Comparison of ENCODE assay signal across 3 worm cellular contexts in genomic region chrII:3482231-3482630, ce11.
TF ChIP-seq lines count a peak whose summit lies in the region.

smu-2 (plus strand) TSS chrII:3482408.

TF ChIP-seq in whole organism, L1 larva, 84 proteins besides CTCF, POLR2A, EP300 and RAD21 (continued from another document):
- TF ChIP-seq unc-86 (tag; optimal IDR thresholded peaks at IDR 0.05; lab: Kevin White, UChicago), result peak; percentile 49
- peak; percentile 62 for TF ChIP-seq xbp-1 (tag; optimal IDR thresholded peaks at IDR 0.05; lab: Kevin White, UChicago)
- TF ChIP-seq fkh-10 (GFP tag; optimal IDR thresholded peaks at IDR 0.05; lab: Kevin White, UChicago), result peak; percentile 44
- no peak for TF ChIP-seq unc-30 (tag; optimal IDR thresholded peaks at IDR 0.05; lab: Kevin White, UChicago)
- TF ChIP-seq mep-1 (tag; optimal IDR thresholded peaks at IDR 0.05; lab: Kevin White, UChicago), result peak; percentile 68
- peak; percentile 28 for TF ChIP-seq lin-13 (GFP tag; optimal IDR thresholded peaks at IDR 0.05; lab: Kevin White, UChicago)
- TF ChIP-seq efl-1 (optimal IDR thresholded peaks at IDR 0.05; lab: Kevin White, UChicago), result peak; percentile 71 to 73
- peak; percentile 71 to 96 for TF ChIP-seq efl-1 (GFP tag; optimal IDR thresholded peaks at IDR 0.05 in 1 of 2; lab: Kevin White, UChicago)
- TF ChIP-seq fos-1 (tag; optimal IDR thresholded peaks at IDR 0.05; lab: Kevin White, UChicago), result no peak
- TF ChIP-seq lir-3 (tag; optimal IDR thresholded peaks at IDR 0.05; lab: Kevin White, UChicago; ENCODE audit: poor library complexity), result peak; percentile 87
- peak; percentile 68 for TF ChIP-seq nhr-90 (tag; optimal IDR thresholded peaks at IDR 0.05; lab: Kevin White, UChicago; ENCODE audit: poor library complexity)
- TF ChIP-seq ets-5 (GFP tag; IDR thresholded peaks at IDR 0.05; lab: Robert Waterston, UW), result no peak
- TF ChIP-seq rnt-1 (tag; optimal IDR thresholded peaks at IDR 0.05; lab: Kevin White, UChicago), result peak; percentile 97
- peak; percentile 65 for TF ChIP-seq fkh-8 (tag; optimal IDR thresholded peaks at IDR 0.05; lab: Kevin White, UChicago)
- TF ChIP-seq ceh-90 (tag; optimal IDR thresholded peaks at IDR 0.05; lab: Kevin White, UChicago), result peak; percentile 84
- TF ChIP-seq ceh-63 (GFP tag; optimal IDR thresholded peaks at IDR 0.05; lab: Kevin White, UChicago), result no peak
- peak; percentile 1 for TF ChIP-seq lin-39 (tag; optimal IDR thresholded peaks at IDR 0.05; lab: Kevin White, UChicago)
- peak; percentile 67 for TF ChIP-seq C04F5.9 (tag; optimal IDR thresholded peaks at IDR 0.05; lab: Kevin White, UChicago)
- peak; percentile 82 for TF ChIP-seq irx-1 (tag; optimal IDR thresholded peaks at IDR 0.05; lab: Kevin White, UChicago)
- TF ChIP-seq lin-35 (GFP tag; optimal IDR thresholded peaks at IDR 0.05; lab: Kevin White, UChicago), result peak; percentile 51 to 70
- TF ChIP-seq egl-13 (tag; optimal IDR thresholded peaks at IDR 0.05; lab: Kevin White, UChicago), result peak; percentile 25
- TF ChIP-seq sptf-1 (tag; optimal IDR thresholded peaks at IDR 0.05; lab: Kevin White, UChicago), result no peak
- peak in 1 of 2 experiments; percentile 77 for TF ChIP-seq ztf-11 (tag; optimal IDR thresholded peaks at IDR 0.05; lab: Kevin White, UChicago)
- peak; percentile 24 to 81 (median 55) for TF ChIP-seq ceh-82 (tag; optimal IDR thresholded peaks at IDR 0.05; lab: Kevin White, UChicago)
- peak; percentile 71 for TF ChIP-seq tbx-2 (tag; optimal IDR thresholded peaks at IDR 0.05; lab: Kevin White, UChicago)
- peak; percentile 37 for TF ChIP-seq skn-1 (tag; optimal IDR thresholded peaks at IDR 0.05; lab: Kevin White, UChicago)
- TF ChIP-seq lsy-2 (tag; optimal IDR thresholded peaks at IDR 0.05; lab: Kevin White, UChicago), result peak; percentile 69 to 75
- TF ChIP-seq pax-3 (tag; optimal IDR thresholded peaks at IDR 0.05; lab: Kevin White, UChicago), result peak; percentile 62
- peak; percentile 70 for TF ChIP-seq ces-1 (GFP tag; optimal IDR thresholded peaks at IDR 0.05; lab: Kevin White, UChicago)
- no peak for TF ChIP-seq ceh-88 (GFP tag; IDR thresholded peaks at IDR 0.05; lab: Robert Waterston, UW)
- TF ChIP-seq nhr-19 (GFP tag; conservative IDR thresholded peaks at IDR 0.05; lab: Robert Waterston, UW), result peak; percentile 57
- no peak for TF ChIP-seq hlh-17 (GFP tag; optimal IDR thresholded peaks at IDR 0.05; lab: Kevin White, UChicago; ENCODE audit: borderline replicate concordance)
- TF ChIP-seq unc-98 (GFP tag; IDR thresholded peaks at IDR 0.05; lab: Robert Waterston, UW), result peak; percentile 68
- TF ChIP-seq alr-1 (tag; optimal IDR thresholded peaks at IDR 0.05; lab: Kevin White, UChicago; ENCODE audit: borderline replicate concordance), result no peak

TF ChIP-seq in whole organism, L3 larva, 47 proteins besides CTCF, POLR2A, EP300 and RAD21 (continued from another document):
- TF ChIP-seq egl-5 (tag; optimal IDR thresholded peaks at IDR 0.05; lab: Kevin White, UChicago) (peak; percentile 69), pqm-1 (tag; optimal IDR thresholded peaks at IDR 0.05; lab: Kevin White, UChicago) (no peak), mdl-1 (tag; optimal IDR thresholded peaks at IDR 0.05; lab: Kevin White, UChicago) (no peak), fkh-10 (GFP tag; optimal IDR thresholded peaks at IDR 0.05; lab: Kevin White, UChicago) (peak; percentile 17), sea-2 (GFP tag; optimal IDR thresholded peaks at IDR 0.05; lab: Kevin White, UChicago) (no peak), jun-1 (tag; optimal IDR thresholded peaks at IDR 0.05; lab: Kevin White, UChicago) (no peak), fkh-2 (tag; optimal IDR thresholded peaks at IDR 0.05; lab: Kevin White, UChicago) (no peak), nhr-76 (tag; optimal IDR thresholded peaks at IDR 0.05; lab: Kevin White, UChicago) (no peak), ama-1 (optimal IDR thresholded peaks at IDR 0.05; lab: Kevin White, UChicago) (no peak), unc-62 (GFP tag; optimal IDR thresholded peaks at IDR 0.05; lab: Kevin White, UChicago) (no peak), nhr-237 (tag; optimal IDR thresholded peaks at IDR 0.05; lab: Kevin White, UChicago) (no peak), nhr-11 (tag; optimal IDR thresholded peaks at IDR 0.05; lab: Kevin White, UChicago) (no peak), mml-1 (tag; optimal IDR thresholded peaks at IDR 0.05; lab: Kevin White, UChicago) (no peak), ceh-9 (tag; optimal IDR thresholded peaks at IDR 0.05; lab: Kevin White, UChicago) (no peak), elt-1 (tag; optimal IDR thresholded peaks at IDR 0.05; lab: Kevin White, UChicago) (no peak), lin-39 (tag; optimal IDR thresholded peaks at IDR 0.05; lab: Kevin White, UChicago) (peak; percentile 59), nhr-77 (tag; optimal IDR thresholded peaks at IDR 0.05; lab: Kevin White, UChicago) (no peak), ceh-28 (tag; optimal IDR thresholded peaks at IDR 0.05; lab: Kevin White, UChicago) (no peak), nhr-67 (tag; optimal IDR thresholded peaks at IDR 0.05; lab: Kevin White, UChicago) (no peak), nhr-25 (tag; optimal IDR thresholded peaks at IDR 0.05; lab: Kevin White, UChicago) (peak; percentile 20), egl-27 (tag; optimal IDR thresholded peaks at IDR 0.05; lab: Kevin White, UChicago) (no peak), skn-1 (tag; optimal IDR thresholded peaks at IDR 0.05; lab: Kevin White, UChicago) (no peak), aly-2 (tag; optimal IDR thresholded peaks at IDR 0.05; lab: Kevin White, UChicago) (no peak), nfya-1 (tag; optimal IDR thresholded peaks at IDR 0.05; lab: Kevin White, UChicago; ENCODE audit: insufficient read depth) (peak; percentile 55), hmg-11 (tag; optimal IDR thresholded peaks at IDR 0.05; lab: Kevin White, UChicago) (no peak), elt-2 (tag; optimal IDR thresholded peaks at IDR 0.05; lab: Kevin White, UChicago) (peak; percentile 11), nhr-23 (tag; optimal IDR thresholded peaks at IDR 0.05; lab: Kevin White, UChicago) (peak; percentile 17)

TF ChIP-seq in whole organism, young adult, 124 proteins besides CTCF, POLR2A, EP300 and RAD21 (continued from another document):
- TF ChIP-seq ztf-18 (tag; optimal IDR thresholded peaks at IDR 0.05; lab: Kevin White, UChicago) (peak; percentile 13), rec-8 (tag; optimal IDR thresholded peaks at IDR 0.05; lab: Kevin White, UChicago) (peak; percentile 14 to 34), ets-4 (GFP tag; optimal IDR thresholded peaks at IDR 0.05; lab: Kevin White, UChicago) (no peak), let-607 (tag; optimal IDR thresholded peaks at IDR 0.05; lab: Kevin White, UChicago) (peak in 1 of 2 experiments; percentile 18), madf-8 (GFP tag; conservative IDR thresholded peaks at IDR 0.05; lab: Robert Waterston, UW) (peak; percentile 39), ceh-27 (GFP tag; optimal IDR thresholded peaks at IDR 0.05; lab: Kevin White, UChicago) (peak; percentile 72), F55B11.4 (tag; optimal IDR thresholded peaks at IDR 0.05; lab: Kevin White, UChicago; ENCODE audit: borderline replicate concordance, insufficient read depth) (no peak)
